Fruit fly (Drosophila melanogaster) whole organism, embryonic: ENCODE measurements around the gene lectin-33A.
A peak's percentile ranks its signal among the peaks of the same experiment; 100 is the strongest.

Source experiments
- Atf3 ChIP-seq: fragments of 200-800 bp; sonication (Bioruptor generic); optimal IDR thresholded peaks from 3 replicates; lab custom pipeline; 2016; ENCODE audit warnings: missing biosample characterization, missing genetic modification characterization
- Bdp1 ChIP-seq: fragments of 200-800 bp; sonication (Bioruptor generic); optimal IDR thresholded peaks from 3 replicates; lab custom pipeline; 2016; ENCODE audit warnings: missing biosample characterization, missing genetic modification characterization
- CG10274 ChIP-seq: fragments of 200-800 bp; sonication (Bioruptor generic); optimal IDR thresholded peaks from 3 replicates; lab custom pipeline; 2017; ENCODE audit warnings: missing biosample characterization, mild to moderate bottlenecking, missing genetic modification characterization
- CG10543 ChIP-seq: fragments of 200-800 bp; sonication (Bioruptor generic); optimal IDR thresholded peaks from 3 replicates; lab custom pipeline; 2017; ENCODE audit warnings: missing biosample characterization, mild to moderate bottlenecking, missing genetic modification characterization, moderate library complexity
- CG12769 ChIP-seq: fragments of 200-800 bp; sonication (Bioruptor generic); optimal IDR thresholded peaks from 2 replicates; lab custom pipeline; 2019; ENCODE audit warnings: missing biosample characterization, mild to moderate bottlenecking, missing genetic modification characterization, moderate library complexity
- CG13624 ChIP-seq: fragments of 200-800 bp; sonication (Bioruptor generic); optimal IDR thresholded peaks from 2 replicates; lab custom pipeline; 2016; ENCODE audit warnings: missing biosample characterization, missing genetic modification characterization
- CG14050 ChIP-seq: fragments of 200-800 bp; sonication (Bioruptor generic); IDR thresholded peaks from 3 replicates; pipeline ENCODE4 v1.3.6; 2022; ENCODE audit warnings: missing biosample characterization, missing genetic modification characterization
- CG1603 ChIP-seq: fragments of 200-800 bp; sonication (Bioruptor generic); optimal IDR thresholded peaks from 2 replicates; lab custom pipeline; 2019; ENCODE audit warnings: missing biosample characterization, mild to moderate bottlenecking, missing genetic modification characterization, moderate library complexity
- CG1832 ChIP-seq: fragments of 200-800 bp; sonication (Bioruptor generic); optimal IDR thresholded peaks from 2 replicates; lab custom pipeline; 2017; ENCODE audit warnings: missing biosample characterization, mild to moderate bottlenecking, missing genetic modification characterization, inconsistent platforms
- CG2120 ChIP-seq: fragments of 200-800 bp; sonication (Bioruptor generic); optimal IDR thresholded peaks from 3 replicates; lab custom pipeline; 2016; ENCODE audit warnings: missing biosample characterization, missing genetic modification characterization
- CG30403 ChIP-seq: fragments of 200-800 bp; sonication (Bioruptor generic); optimal IDR thresholded peaks from 3 replicates; lab custom pipeline; 2016; ENCODE audit warnings: missing biosample characterization, missing genetic modification characterization
- CG3065 ChIP-seq: fragments of 200-800 bp; sonication (Bioruptor generic); optimal IDR thresholded peaks from 2 replicates; lab custom pipeline; 2016; ENCODE audit warnings: missing biosample characterization, missing genetic modification characterization
- CG31224 ChIP-seq: fragments of 200-800 bp; sonication (Bioruptor generic); IDR thresholded peaks from 2 replicates; pipeline ENCODE4 v1.3.6; 2022; ENCODE audit warnings: missing biosample characterization, missing genetic modification characterization
- CG4854 ChIP-seq: fragments of 200-800 bp; sonication (Bioruptor generic); optimal IDR thresholded peaks from 2 replicates; lab custom pipeline; 2016; ENCODE audit warnings: missing biosample characterization, missing genetic modification characterization, inconsistent platforms
- CG6765 ChIP-seq: fragments of 200-800 bp; sonication (Bioruptor generic); optimal IDR thresholded peaks from 3 replicates; lab custom pipeline; 2017; ENCODE audit warnings: missing biosample characterization, mild to moderate bottlenecking, missing genetic modification characterization
- CG7786 ChIP-seq: fragments of 200-800 bp; sonication (Bioruptor generic); optimal IDR thresholded peaks from 2 replicates; lab custom pipeline; 2016; ENCODE audit warnings: missing biosample characterization, missing genetic modification characterization
- CG9215 ChIP-seq: fragments of 200-800 bp; sonication (Bioruptor generic); IDR thresholded peaks from 2 replicates; pipeline ENCODE4 v1.3.6; 2022; ENCODE audit warnings: missing biosample characterization, missing genetic modification characterization
- E2f1 ChIP-seq: fragments of 200-800 bp; sonication (Bioruptor generic); IDR thresholded peaks from 2 replicates; pipeline ENCODE4 v1.3.6; 2022; ENCODE audit warnings: missing biosample characterization, missing genetic modification characterization
- Eip74EF ChIP-seq, 2 experiments: fragments of 200-800 bp in 1 of 2; fragments of >200 bp in 1 of 2; sonication (Bioruptor generic) in 1 of 2; optimal IDR thresholded peaks; 2 replicates each; lab custom pipeline; 2017 to 2019; ENCODE audit warnings: missing biosample characterization in 2 of 2, missing genetic modification characterization in 2 of 2, mild to moderate bottlenecking in 1 of 2, moderate library complexity in 1 of 2
- Hr51 ChIP-seq, 2 experiments: fragments of 200-800 bp; sonication (Bioruptor generic); optimal IDR thresholded peaks; 2 replicates in 1 of 2; 3 replicates in 1 of 2; lab custom pipeline; 2016 to 2018; ENCODE audit warnings: missing biosample characterization in 2 of 2, missing genetic modification characterization in 2 of 2, mild to moderate bottlenecking in 1 of 2, moderate library complexity in 1 of 2
- Meics ChIP-seq: fragments of 200-800 bp; sonication (Bioruptor generic); optimal IDR thresholded peaks from 2 replicates; lab custom pipeline; 2017; ENCODE audit warnings: missing biosample characterization, mild to moderate bottlenecking, missing genetic modification characterization
- NFAT ChIP-seq: fragments of 200-800 bp; sonication (Bioruptor generic); IDR thresholded peaks from 2 replicates; pipeline ENCODE4 v1.3.6; 2022; ENCODE audit warnings: missing biosample characterization, missing genetic modification characterization
- Nf-YB ChIP-seq: fragments of 200-800 bp; sonication (Bioruptor generic); optimal IDR thresholded peaks from 3 replicates; lab custom pipeline; 2019; ENCODE audit warnings: missing biosample characterization, mild to moderate bottlenecking, missing genetic modification characterization, moderate library complexity
- Scr ChIP-seq: fragments of 200-800 bp; sonication (Bioruptor generic); IDR thresholded peaks from 2 replicates; pipeline ENCODE4 v1.3.6; 2022; ENCODE audit warnings: missing biosample characterization, missing genetic modification characterization; ENCODE audit not compliant: partially characterized antibody
- Sin3A ChIP-seq: fragments of >200 bp; optimal IDR thresholded peaks from 2 replicates; lab custom pipeline; 2018
- Sox100B ChIP-seq: fragments of 200-800 bp; sonication (Bioruptor generic); optimal IDR thresholded peaks from 3 replicates; lab custom pipeline; 2018; ENCODE audit warnings: missing biosample characterization, mild to moderate bottlenecking, missing genetic modification characterization
- aop ChIP-seq: fragments of 200-800 bp; sonication (Bioruptor generic); IDR thresholded peaks from 2 replicates; pipeline ENCODE4 v1.3.6; 2022; ENCODE audit warnings: missing biosample characterization, missing genetic modification characterization
- ara ChIP-seq: fragments of 200-800 bp; sonication (Bioruptor generic); IDR thresholded peaks from 2 replicates; pipeline ENCODE4 v1.3.6; 2022; ENCODE audit warnings: missing biosample characterization, missing genetic modification characterization
- bsh ChIP-seq, 2 experiments: fragments of 200-800 bp; sonication (Bioruptor generic); optimal IDR thresholded peaks; 2 replicates each; lab custom pipeline; 2017 to 2018; ENCODE audit warnings: mild to moderate bottlenecking in 2 of 2, missing biosample characterization in 2 of 2, missing genetic modification characterization in 2 of 2, moderate library complexity in 1 of 2
- chm ChIP-seq: fragments of 200-800 bp; sonication (Bioruptor generic); IDR thresholded peaks from 2 replicates; pipeline ENCODE4 v1.3.6; 2022; ENCODE audit warnings: missing biosample characterization, missing genetic modification characterization
- croc ChIP-seq: fragments of 200-800 bp; sonication (Bioruptor generic); conservative IDR thresholded peaks from 3 replicates; pipeline ENCODE4 v1.3.6; 2022; ENCODE audit warnings: missing biosample characterization, missing genetic modification characterization
- disco-r ChIP-seq: fragments of 200-800 bp; sonication (Bioruptor generic); optimal IDR thresholded peaks from 2 replicates; lab custom pipeline; 2016; ENCODE audit warnings: missing biosample characterization, missing genetic modification characterization
- dmrt11E ChIP-seq: fragments of 200-800 bp; sonication (Bioruptor generic); optimal IDR thresholded peaks from 3 replicates; lab custom pipeline; 2018; ENCODE audit warnings: missing biosample characterization, mild to moderate bottlenecking, missing genetic modification characterization, moderate library complexity
- dpn ChIP-seq, 2 experiments: fragments of 200-800 bp; sonication (Bioruptor generic); optimal IDR thresholded peaks; 3 replicates each; lab custom pipeline; 2016; ENCODE audit warnings: missing biosample characterization in 2 of 2, missing genetic modification characterization in 2 of 2
- en ChIP-seq: fragments of 200-800 bp; sonication (Bioruptor generic); optimal IDR thresholded peaks from 2 replicates; lab custom pipeline; 2016; ENCODE audit warnings: missing biosample characterization, missing genetic modification characterization
- gsb ChIP-seq: fragments of 200-800 bp; sonication (Bioruptor generic); IDR thresholded peaks from 2 replicates; pipeline ENCODE4 v1.3.6; 2022; ENCODE audit warnings: missing biosample characterization, missing genetic modification characterization
- gt ChIP-seq: fragments of 200-800 bp; sonication (Bioruptor generic); IDR thresholded peaks from 2 replicates; pipeline ENCODE4 v1.3.6; 2022; ENCODE audit warnings: missing biosample characterization, missing genetic modification characterization
- ken ChIP-seq: fragments of 200-800 bp; sonication (Bioruptor generic); IDR thresholded peaks from 3 replicates; pipeline ENCODE4 v1.3.6; 2022; ENCODE audit warnings: missing biosample characterization, missing genetic modification characterization
- nau ChIP-seq: fragments of 200-800 bp; sonication (Bioruptor generic); optimal IDR thresholded peaks from 3 replicates; lab custom pipeline; 2017; ENCODE audit warnings: missing biosample characterization, mild to moderate bottlenecking, missing genetic modification characterization, missing genetic modification reagents
- odd ChIP-seq: fragments of 200-800 bp; sonication (Bioruptor generic); optimal IDR thresholded peaks from 2 replicates; lab custom pipeline; 2017; ENCODE audit warnings: missing biosample characterization, mild to moderate bottlenecking, missing genetic modification characterization
- p53 ChIP-seq: fragments of 200-800 bp; sonication (Bioruptor generic); optimal IDR thresholded peaks from 2 replicates; lab custom pipeline; 2016; ENCODE audit warnings: missing biosample characterization, missing genetic modification characterization
- pum ChIP-seq: fragments of 200-800 bp; sonication (Bioruptor generic); optimal IDR thresholded peaks from 2 replicates; lab custom pipeline; 2016; ENCODE audit warnings: missing biosample characterization, missing genetic modification characterization
- sqz ChIP-seq: fragments of 200-800 bp; sonication (Bioruptor generic); optimal IDR thresholded peaks from 3 replicates; lab custom pipeline; 2018; ENCODE audit warnings: missing biosample characterization, mild to moderate bottlenecking, missing genetic modification characterization
- stwl ChIP-seq: fragments of 200-800 bp; sonication (Bioruptor generic); optimal IDR thresholded peaks from 3 replicates; lab custom pipeline; 2018; ENCODE audit warnings: missing biosample characterization, mild to moderate bottlenecking, missing genetic modification characterization, moderate library complexity
- sug ChIP-seq: fragments of 200-800 bp; optimal IDR thresholded peaks from 2 replicates; lab custom pipeline; 2019; ENCODE audit warnings: missing biosample characterization, mild to moderate bottlenecking, missing genetic modification characterization, moderate library complexity
- tap ChIP-seq: fragments of 200-800 bp; optimal IDR thresholded peaks from 3 replicates; lab custom pipeline; 2019; ENCODE audit warnings: missing biosample characterization, mild to moderate bottlenecking, missing genetic modification characterization, moderate library complexity
- trem ChIP-seq: fragments of 200-800 bp; optimal IDR thresholded peaks from 3 replicates; lab custom pipeline; 2019; ENCODE audit warnings: missing biosample characterization, mild to moderate bottlenecking, missing genetic modification characterization, moderate library complexity
- unpg ChIP-seq: fragments of 200-800 bp; sonication (Bioruptor generic); optimal IDR thresholded peaks from 3 replicates; lab custom pipeline; 2018; ENCODE audit warnings: missing biosample characterization, mild to moderate bottlenecking, missing genetic modification characterization, moderate library complexity
- wek ChIP-seq: fragments of 200-800 bp; sonication (Bioruptor generic); optimal IDR thresholded peaks from 3 replicates; lab custom pipeline; 2018; ENCODE audit warnings: missing biosample characterization, mild to moderate bottlenecking, missing genetic modification characterization, moderate library complexity

Gene lectin-33A

dm6 chr2L:11037583-11038517, 36.0 kb downstream of the lectin-33A start (continued):
- TF ChIP-seq CG31224 (GFP tag; lab: Robert Waterston, UW) (no peak), NFAT (no peak), dmrt11E (tag; lab: Kevin White, UChicago) (peak; percentile 73), croc (GFP tag; lab: Robert Waterston, UW) (peak; percentile 27; the same call in 2 of the 3 replicates), unpg (peak; percentile 76), CG1832 (GFP tag; lab: Kevin White, UChicago) (no peak), gsb (GFP tag; lab: Robert Waterston, UW) (no peak), Atf3 (GFP tag; lab: Kevin White, UChicago) (no peak), p53 (GFP tag; lab: Kevin White, UChicago) (no peak), en (GFP tag; lab: Kevin White, UChicago) (no peak), CG10543 (GFP tag; lab: Kevin White, UChicago) (peak; percentile 47), stwl (tag; lab: Kevin White, UChicago) (no peak), pum (GFP tag; lab: Kevin White, UChicago) (peak; percentile 28), CG14050 (GFP tag; lab: Robert Waterston, UW) (no peak), CG9215 (GFP tag; lab: Robert Waterston, UW) (no peak), CG7786 (GFP tag; lab: Kevin White, UChicago) (peak; percentile 33), CG3065 (no peak), CG1603 (no peak), ken (GFP tag; lab: Robert Waterston, UW) (no peak; the same call in 2 of the 3 replicates), odd (peak; percentile 2), tap (no peak), CG10274 (GFP tag; lab: Kevin White, UChicago) (no peak), gt (GFP tag; lab: Robert Waterston, UW) (no peak), CG2120 (GFP tag; lab: Kevin White, UChicago) (peak; percentile 67), dpn (GFP tag; optimal IDR thresholded peaks at IDR 0.05; lab: Kevin White, UChicago) (peak; percentile 19 to 51), Meics (peak; percentile 52), Eip74EF (GFP tag; optimal IDR thresholded peaks at IDR 0.05; lab: Kevin White, UChicago) (no peak), wek (no peak), CG13624 (no peak), trem (tag; lab: Kevin White, UChicago) (peak; percentile 32), E2f1 (GFP tag; lab: Robert Waterston, UW) (no peak), sqz (GFP tag; lab: Kevin White, UChicago) (no peak), Sin3A (lab: Kevin White, UChicago) (no peak), ara (GFP tag; lab: Robert Waterston, UW) (no peak), CG12769 (tag; lab: Kevin White, UChicago) (peak; percentile 68), Nf-YB (peak; percentile 49), Sox100B (GFP tag; lab: Kevin White, UChicago) (peak; percentile 52), disco-r (peak; percentile 44), CG4854 (GFP tag; lab: Kevin White, UChicago) (no peak), CG6765 (GFP tag; lab: Kevin White, UChicago) (no peak), Scr (GFP tag; lab: Robert Waterston, UW) (no peak), sug (tag; lab: Kevin White, UChicago) (no peak), chm (GFP tag; lab: Robert Waterston, UW) (peak; percentile 64; the same call in 1 of the 2 replicates), bsh (GFP tag; optimal IDR thresholded peaks at IDR 0.05; lab: Kevin White, UChicago) (peak in 1 of 2 experiments; percentile 76), Hr51 (GFP tag; optimal IDR thresholded peaks at IDR 0.05; lab: Kevin White, UChicago) (peak in 1 of 2 experiments; percentile 65), nau (GFP tag; lab: Kevin White, UChicago) (peak; percentile 34), Bdp1 (GFP tag; lab: Kevin White, UChicago) (no peak), aop (GFP tag; lab: Robert Waterston, UW) (no peak), CG30403 (peak; percentile 81)
